Worm (Caenorhabditis elegans): ENCODE results near the gene sru-19.

DNA sequence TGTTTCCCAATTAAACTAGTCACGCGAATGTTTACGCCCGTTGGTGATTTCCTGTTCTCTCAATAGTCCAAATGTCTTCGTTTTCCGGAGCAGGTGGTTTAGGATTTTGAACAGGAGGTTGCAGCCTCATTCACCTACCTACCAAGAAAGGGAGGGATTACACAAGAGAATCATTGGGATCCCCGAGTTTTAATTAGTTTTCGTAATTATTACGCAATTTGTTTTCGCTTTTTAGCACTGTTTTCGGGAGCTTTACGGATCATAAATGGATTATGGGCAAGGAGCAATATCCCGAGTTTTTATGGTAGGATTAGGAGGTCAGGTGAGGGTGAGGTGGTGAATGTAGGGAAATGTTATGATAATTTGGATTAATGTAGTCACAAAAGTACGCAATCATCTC is 47.6 kb downstream of the sru-19 start:
- TF ChIP-seq nhr-12 (tag; optimal IDR thresholded peaks at IDR 0.05) = no peak
- no peak for TF ChIP-seq unc-62 (GFP tag; optimal IDR thresholded peaks at IDR 0.05)
- TF ChIP-seq skn-1 (tag; optimal IDR thresholded peaks at IDR 0.05) = no peak
- TF ChIP-seq unc-55 (GFP tag; optimal IDR thresholded peaks at IDR 0.05) = no peak
- no peak for TF ChIP-seq peb-1 (tag; optimal IDR thresholded peaks at IDR 0.05)
- TF ChIP-seq F13H6.1 (tag; optimal IDR thresholded peaks at IDR 0.05) = no peak
- TF ChIP-seq blmp-1 (tag; optimal IDR thresholded peaks at IDR 0.05; ENCODE audit: insufficient read depth) = no peak
- TF ChIP-seq nhr-11 (tag; optimal IDR thresholded peaks at IDR 0.05) = no peak

Measured in whole organism, L2 larva.